Worm (Caenorhabditis elegans): ENCODE data around the gene sto-3.

ce11 chrX:11662069-11662468 is 40.2 kb upstream of the sto-3 start:
- TF ChIP-seq him-1 (tag; optimal IDR thresholded peaks at IDR 0.05) (no peak), W03F9.2 (tag; optimal IDR thresholded peaks at IDR 0.05) (no peak), dao-5 (tag; optimal IDR thresholded peaks at IDR 0.05) (no peak)

Data from whole organism, L4/young adult.